Fruit fly (Drosophila melanogaster): ENCODE results near the gene ras.

ras gene

DNA sequence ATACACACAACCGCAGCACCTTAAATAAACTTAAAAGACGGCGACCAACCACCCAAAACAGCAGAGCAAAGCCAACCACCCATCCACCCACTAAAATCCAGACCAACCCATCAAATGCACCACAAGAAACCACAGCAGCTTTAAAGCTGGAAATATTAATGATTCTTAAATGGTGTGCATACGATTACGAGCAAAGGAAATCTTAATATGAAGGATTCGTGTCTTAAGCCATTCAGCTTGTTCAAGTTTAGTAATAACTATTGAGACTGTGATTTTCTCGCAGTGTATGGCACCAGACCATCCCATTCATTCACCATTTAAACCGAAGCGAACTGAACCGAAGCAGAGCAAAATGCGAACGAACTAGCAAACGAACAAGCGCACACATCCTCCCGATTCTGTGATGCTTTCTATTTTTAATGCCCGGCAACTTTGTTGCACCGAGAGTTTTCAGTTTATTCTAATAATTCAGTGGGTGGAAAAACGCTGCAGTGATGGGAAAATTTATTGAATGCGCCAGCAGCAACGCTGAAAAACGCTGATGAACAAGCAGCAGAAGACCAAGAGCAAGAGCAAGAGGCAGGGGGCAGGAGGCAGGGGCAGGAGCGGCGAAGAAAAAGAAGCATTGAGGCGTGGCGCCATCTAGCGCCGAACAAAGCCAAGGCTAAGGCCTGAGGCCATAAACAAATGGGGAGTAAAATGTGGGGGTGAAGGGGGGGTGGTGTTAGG lies 6.7 kb upstream of the ras start (continued):
- TF ChIP-seq CG16813 (GFP tag; IDR thresholded peaks at IDR 0.05; ENCODE audit: partially characterized antibody) (no peak), MTF-1 (GFP tag; optimal IDR thresholded peaks at IDR 0.05; ENCODE audit: borderline replicate concordance) (peak; percentile 74), CG7928 (GFP tag; optimal IDR thresholded peaks at IDR 0.05) (peak; percentile 33), tin (GFP tag; optimal IDR thresholded peaks at IDR 0.05) (peak; percentile 70), onecut (GFP tag; IDR thresholded peaks at IDR 0.05) (peak; percentile 77), CG15011 (GFP tag; optimal IDR thresholded peaks at IDR 0.05) (peak; percentile 75), CG7357 (GFP tag; IDR thresholded peaks at IDR 0.05) (peak; percentile 72), esg (GFP tag; conservative IDR thresholded peaks at IDR 0.05) (peak; percentile 85), bsh (GFP tag; optimal IDR thresholded peaks at IDR 0.05) (peak; percentile 49 to 95), fd64A (GFP tag; optimal IDR thresholded peaks at IDR 0.05) (peak; percentile 79), CG7786 (GFP tag; optimal IDR thresholded peaks at IDR 0.05) (peak; percentile 89), br (optimal IDR thresholded peaks at IDR 0.05) (no peak), Oli (tag; optimal IDR thresholded peaks at IDR 0.05) (peak; percentile 90), Deaf1 (tag; optimal IDR thresholded peaks at IDR 0.05) (peak; percentile 87), CG3838 (GFP tag; optimal IDR thresholded peaks at IDR 0.05) (peak; percentile 64), HLH4C (GFP tag; IDR thresholded peaks at IDR 0.05; ENCODE audit: partially characterized antibody) (no peak), ssp (GFP tag; IDR thresholded peaks at IDR 0.05) (peak; percentile 79), D (optimal IDR thresholded peaks at IDR 0.05) (no peak), D (GFP tag; optimal IDR thresholded peaks at IDR 0.05) (peak; percentile 88), lov (optimal IDR thresholded peaks at IDR 0.05) (no peak), lov (GFP tag; IDR thresholded peaks at IDR 0.05) (peak; percentile 77; the same call in 2 of the 3 replicates), CG11696 (GFP tag; IDR thresholded peaks at IDR 0.05) (no peak), Hmx (GFP tag; optimal IDR thresholded peaks at IDR 0.05) (no peak), slou (GFP tag; optimal IDR thresholded peaks at IDR 0.05) (peak; percentile 61), CG8290 (GFP tag; optimal IDR thresholded peaks at IDR 0.05) (peak; percentile 9), CG8290 (tag; optimal IDR thresholded peaks at IDR 0.05) (peak in 1 of 2 experiments; percentile 96), CG7839 (tag; optimal IDR thresholded peaks at IDR 0.05) (peak; percentile 92), H2.0 (GFP tag; IDR thresholded peaks at IDR 0.05) (peak; percentile 86), CHES-1-like (GFP tag; optimal IDR thresholded peaks at IDR 0.05) (peak; percentile 85), twi (tag; optimal IDR thresholded peaks at IDR 0.05) (peak; percentile 62), CG4328 (GFP tag; optimal IDR thresholded peaks at IDR 0.05) (peak; percentile 39), insv (GFP tag; optimal IDR thresholded peaks at IDR 0.05) (no peak), sd (tag; optimal IDR thresholded peaks at IDR 0.05) (peak; percentile 60), CG12299 (tag; optimal IDR thresholded peaks at IDR 0.05) (peak; percentile 69), pnt (GFP tag; optimal IDR thresholded peaks at IDR 0.05) (peak; percentile 77), CG16779 (GFP tag; IDR thresholded peaks at IDR 0.05) (0 out of 2 replicates have a peak, but pooled peaks have one; percentile 37), crol (GFP tag; IDR thresholded peaks at IDR 0.05) (no peak; the same call in 1 of the 2 replicates), CG18619 (GFP tag; optimal IDR thresholded peaks at IDR 0.05) (peak; percentile 80), vfl (GFP tag; optimal IDR thresholded peaks at IDR 0.05) (no peak), Abd-B (GFP tag; optimal IDR thresholded peaks at IDR 0.05) (peak; percentile 85), CG11504 (tag; optimal IDR thresholded peaks at IDR 0.05) (peak; percentile 88), ftz-f1 (GFP tag; optimal IDR thresholded peaks at IDR 0.05) (no peak), TFAM (GFP tag; optimal IDR thresholded peaks at IDR 0.05) (peak; percentile 35), Xrp1 (GFP tag; IDR thresholded peaks at IDR 0.05) (peak; percentile 90), bbx (GFP tag; IDR thresholded peaks at IDR 0.05; ENCODE audit: partially characterized antibody) (no peak), CG30431 (GFP tag; optimal IDR thresholded peaks at IDR 0.05) (peak; percentile 80), wek (GFP tag; optimal IDR thresholded peaks at IDR 0.05) (peak; percentile 73), dati (GFP tag; IDR thresholded peaks at IDR 0.05) (peak; percentile 86), croc (GFP tag; conservative IDR thresholded peaks at IDR 0.05) (peak; percentile 79), MBD-R2 (GFP tag; IDR thresholded peaks at IDR 0.05) (peak; percentile 49; the same call in 1 of the 2 replicates)

Data from whole organism, embryonic.